Worm (Caenorhabditis elegans) whole organism, young adult: ENCODE data around the gene Y71H2B.4.

Experiments used
- F33H1.4 ChIP-seq: fragments of 200-800 bp; sonication (Bioruptor generic); IDR thresholded peaks from 2 replicates; pipeline ENCODE4 v1.3.6; 2022; ENCODE audit warnings: missing genetic modification reagents, missing genetic modification characterization, missing compliant biosample characterization
- ama-1 ChIP-seq, 3 experiments: fragments of 150-350 bp in 1 of 3; sonication (generic microtip) in 2 of 3; optimal IDR thresholded peaks; 2 replicates each; lab custom pipeline; 2014 to 2018; ENCODE audit warnings: missing biosample characterization in 2 of 3, missing genetic modification characterization in 2 of 3, missing genetic modification reagents in 2 of 3
- ceh-27 ChIP-seq: fragments of 200-800 bp; sonication (Bioruptor generic); optimal IDR thresholded peaks from 2 replicates; lab custom pipeline; 2018; ENCODE audit warnings: mild to moderate bottlenecking, missing genetic modification characterization, moderate library complexity, missing compliant biosample characterization
- nhr-179 ChIP-seq: sonication (generic microtip); optimal IDR thresholded peaks from 2 replicates; lab custom pipeline; 2016; ENCODE audit warnings: mild to moderate bottlenecking, missing genetic modification characterization, missing compliant biosample characterization
- unc-62 ChIP-seq: fragments of 150-350 bp; optimal IDR thresholded peaks from 2 replicates; lab custom pipeline; 2014; ENCODE audit warnings: missing biosample characterization, missing genetic modification reagents, missing genetic modification characterization
- xnd-1 ChIP-seq: sonication (generic microtip); optimal IDR thresholded peaks from 2 replicates; lab custom pipeline; 2016; ENCODE audit warnings: missing genotype, missing genetic modification reagents, missing genetic modification characterization, missing compliant biosample characterization

DNA sequence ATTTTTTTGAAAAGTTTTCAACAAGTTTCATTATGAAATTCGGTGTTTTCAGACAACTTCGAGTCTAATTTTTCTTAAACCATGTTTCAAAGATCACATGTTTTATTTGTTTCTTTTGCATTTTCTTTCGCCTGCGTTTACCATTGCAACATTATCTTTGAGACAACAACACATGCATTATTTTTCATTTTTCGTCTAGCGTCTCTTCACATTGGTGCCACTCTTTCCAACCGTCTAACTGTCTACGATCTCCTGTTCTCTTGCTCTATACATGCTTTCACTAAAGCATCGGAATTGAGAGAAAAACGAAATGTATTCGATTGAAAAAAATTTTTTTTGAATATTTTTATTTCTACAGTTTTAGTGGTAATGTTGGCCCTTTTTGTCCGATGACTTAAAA is 40.2 kb upstream of the Y71H2B.4 start:
- no peak for TF ChIP-seq unc-62 (GFP tag; lab: Kevin White, UChicago)
- no peak for TF ChIP-seq xnd-1 (tag; lab: Kevin White, UChicago)
- no peak for TF ChIP-seq nhr-179 (tag; lab: Kevin White, UChicago)
- no peak for TF ChIP-seq ceh-27 (GFP tag; lab: Kevin White, UChicago)
- no peak for TF ChIP-seq ama-1 (optimal IDR thresholded peaks at IDR 0.05; lab: Kevin White, UChicago)
- TF ChIP-seq ama-1 (GFP tag; optimal IDR thresholded peaks at IDR 0.05; lab: Kevin White, UChicago) = no peak
- no peak for TF ChIP-seq F33H1.4 (GFP tag; lab: Robert Waterston, UW)
